Fruit fly (Drosophila melanogaster) whole organism, embryonic: Measurements from ENCODE around the gene CG31365.
A peak's percentile ranks its signal among the peaks of the same experiment; 100 is the strongest.

Experiments used
- BtbVII ChIP-seq: fragments of 200-800 bp; sonication (Bioruptor generic); optimal IDR thresholded peaks from 3 replicates; lab custom pipeline; 2017; ENCODE audit warnings: missing biosample characterization, mild to moderate bottlenecking, missing genetic modification characterization
- CG10366 ChIP-seq: fragments of 200-800 bp; sonication (Bioruptor generic); IDR thresholded peaks from 2 replicates; pipeline ENCODE4 v1.3.6; 2022; ENCODE audit warnings: missing biosample characterization, missing genetic modification characterization
- CG10543 ChIP-seq: fragments of 200-800 bp; sonication (Bioruptor generic); optimal IDR thresholded peaks from 3 replicates; lab custom pipeline; 2017; ENCODE audit warnings: missing biosample characterization, mild to moderate bottlenecking, missing genetic modification characterization, moderate library complexity
- CG10959 ChIP-seq: fragments of 200-800 bp; sonication (Bioruptor generic); IDR thresholded peaks from 2 replicates; pipeline ENCODE4 v1.3.6; 2022; ENCODE audit warnings: missing biosample characterization, missing genetic modification characterization
- CG1529 ChIP-seq: fragments of 200-800 bp; sonication (Bioruptor generic); optimal IDR thresholded peaks from 3 replicates; lab custom pipeline; 2018; ENCODE audit warnings: missing biosample characterization, missing genetic modification characterization
- CG17385 ChIP-seq: fragments of 200-800 bp; sonication (Bioruptor generic); optimal IDR thresholded peaks from 3 replicates; lab custom pipeline; 2018; ENCODE audit warnings: missing biosample characterization, mild to moderate bottlenecking, missing genetic modification characterization
- CG2199 ChIP-seq: fragments of 200-800 bp; sonication (Bioruptor generic); IDR thresholded peaks from 3 replicates; pipeline ENCODE4 v1.3.6; 2022; ENCODE audit warnings: missing biosample characterization, missing genetic modification characterization
- CG2712 ChIP-seq: fragments of 200-800 bp; optimal IDR thresholded peaks from 3 replicates; lab custom pipeline; 2019; ENCODE audit warnings: missing biosample characterization, mild to moderate bottlenecking, missing genetic modification characterization, moderate library complexity
- CG3163 ChIP-seq: fragments of 200-800 bp; sonication (Bioruptor generic); optimal IDR thresholded peaks from 3 replicates; lab custom pipeline; 2016; ENCODE audit warnings: missing biosample characterization, missing genetic modification characterization
- CG34376 ChIP-seq: fragments of 200-800 bp; sonication (Bioruptor generic); optimal IDR thresholded peaks from 2 replicates; lab custom pipeline; 2018; ENCODE audit warnings: missing biosample characterization, mild to moderate bottlenecking, missing genetic modification characterization
- CG43689 ChIP-seq: fragments of 200-800 bp; sonication (Bioruptor generic); IDR thresholded peaks from 2 replicates; pipeline ENCODE4 v1.3.6; 2022; ENCODE audit warnings: missing biosample characterization, missing genetic modification characterization
- CG4617 ChIP-seq: fragments of 200-800 bp; sonication (Bioruptor generic); optimal IDR thresholded peaks from 3 replicates; lab custom pipeline; 2016; ENCODE audit warnings: missing biosample characterization, missing genetic modification characterization, borderline replicate concordance
- CG6175 ChIP-seq: fragments of 200-800 bp; sonication (Bioruptor generic); IDR thresholded peaks from 3 replicates; pipeline ENCODE4 v1.3.6; 2022; ENCODE audit warnings: missing biosample characterization, missing genetic modification characterization
- CG6791 ChIP-seq: fragments of 200-800 bp; sonication (Bioruptor generic); IDR thresholded peaks from 3 replicates; pipeline ENCODE4 v1.3.6; 2022; ENCODE audit warnings: missing biosample characterization, missing genetic modification characterization; ENCODE audit not compliant: partially characterized antibody
- CG7745 ChIP-seq: fragments of 200-800 bp; sonication (Bioruptor generic); optimal IDR thresholded peaks from 2 replicates; lab custom pipeline; 2018; ENCODE audit warnings: missing biosample characterization, mild to moderate bottlenecking, missing genetic modification characterization, moderate library complexity
- D19B ChIP-seq: fragments of 200-800 bp; sonication (Bioruptor generic); optimal IDR thresholded peaks from 2 replicates; lab custom pipeline; 2017; ENCODE audit warnings: missing biosample characterization, mild to moderate bottlenecking, missing genetic modification characterization
- Dll ChIP-seq: fragments of 200-800 bp; sonication (Bioruptor generic); IDR thresholded peaks from 4 replicates; pipeline ENCODE4 v1.3.6; 2022; ENCODE audit warnings: missing biosample characterization, missing genetic modification characterization; ENCODE audit not compliant: partially characterized antibody
- Elba2 ChIP-seq: fragments of 200-800 bp; sonication (Bioruptor generic); optimal IDR thresholded peaks from 3 replicates; lab custom pipeline; 2016; ENCODE audit warnings: missing biosample characterization, missing genetic modification characterization
- Ets65A ChIP-seq: fragments of 200-800 bp; sonication (Bioruptor generic); peaks from one replicate; lab custom pipeline; 2016; ENCODE audit warnings: missing biosample characterization, missing genetic modification characterization
- Fer1 ChIP-seq: fragments of 200-800 bp; sonication (Bioruptor generic); optimal IDR thresholded peaks from 2 replicates; lab custom pipeline; 2017; ENCODE audit warnings: missing biosample characterization, mild to moderate bottlenecking, missing genetic modification characterization
- Gug ChIP-seq: fragments of 200-800 bp; sonication (Bioruptor generic); IDR thresholded peaks from 4 replicates; pipeline ENCODE4 v1.3.6; 2022; ENCODE audit warnings: missing biosample characterization, missing genetic modification characterization
- HmgZ ChIP-seq: fragments of 200-800 bp; sonication (Bioruptor generic); optimal IDR thresholded peaks from 2 replicates; lab custom pipeline; 2018; ENCODE audit warnings: missing biosample characterization, mild to moderate bottlenecking, missing genetic modification characterization
- Hsf ChIP-seq: fragments of 200-800 bp; sonication (Bioruptor generic); optimal IDR thresholded peaks from 3 replicates; lab custom pipeline; 2016; ENCODE audit warnings: missing biosample characterization, missing genetic modification characterization
- Nf-YC ChIP-seq: fragments of 200-800 bp; optimal IDR thresholded peaks from 3 replicates; lab custom pipeline; 2019; ENCODE audit warnings: missing biosample characterization, mild to moderate bottlenecking, missing genetic modification characterization, moderate library complexity
- Side ChIP-seq: fragments of 200-800 bp; sonication (Bioruptor generic); optimal IDR thresholded peaks from 2 replicates; lab custom pipeline; 2016; ENCODE audit warnings: missing biosample characterization, missing genetic modification characterization
- Sox102F ChIP-seq: fragments of 200-800 bp; sonication (Bioruptor generic); optimal IDR thresholded peaks from 2 replicates; lab custom pipeline; 2018; ENCODE audit warnings: missing biosample characterization, mild to moderate bottlenecking, missing genetic modification characterization, moderate library complexity
- bbx ChIP-seq: fragments of 200-800 bp; sonication (Bioruptor generic); IDR thresholded peaks from 2 replicates; pipeline ENCODE4 v1.3.6; 2022; ENCODE audit warnings: missing biosample characterization, missing genetic modification characterization; ENCODE audit not compliant: partially characterized antibody
- cg ChIP-seq: fragments of 200-800 bp; sonication (Bioruptor generic); optimal IDR thresholded peaks from 3 replicates; lab custom pipeline; 2019; ENCODE audit warnings: missing biosample characterization, mild to moderate bottlenecking, missing genetic modification characterization, moderate library complexity
- corto ChIP-seq: fragments of 200-800 bp; sonication (Bioruptor generic); optimal IDR thresholded peaks from 2 replicates; lab custom pipeline; 2016; ENCODE audit warnings: missing biosample characterization, mild to moderate bottlenecking, missing genetic modification characterization, moderate library complexity
- crc ChIP-seq: fragments of 200-800 bp; sonication (Bioruptor generic); optimal IDR thresholded peaks from 2 replicates; lab custom pipeline; 2016; ENCODE audit warnings: missing biosample characterization, missing genetic modification characterization
- cwo ChIP-seq: fragments of 200-800 bp; sonication (Bioruptor generic); optimal IDR thresholded peaks from 3 replicates; lab custom pipeline; 2017; ENCODE audit warnings: missing biosample characterization, missing genetic modification characterization, mild to moderate bottlenecking, moderate library complexity, missing genetic modification reagents
- ftz-f1 ChIP-seq: fragments of 200-800 bp; sonication (Bioruptor generic); optimal IDR thresholded peaks from 2 replicates; lab custom pipeline; 2016; ENCODE audit warnings: missing biosample characterization, missing genetic modification characterization
- grn ChIP-seq: fragments of 200-800 bp; sonication (Bioruptor generic); optimal IDR thresholded peaks from 3 replicates; lab custom pipeline; 2017; ENCODE audit warnings: missing biosample characterization, missing genetic modification characterization
- her ChIP-seq: fragments of 200-800 bp; sonication (Bioruptor generic); optimal IDR thresholded peaks from 2 replicates; lab custom pipeline; 2016; ENCODE audit warnings: missing biosample characterization, missing genetic modification characterization
- hth ChIP-seq: fragments of >200 bp; optimal IDR thresholded peaks from 2 replicates; lab custom pipeline; 2017; ENCODE audit warnings: inconsistent platforms
- ind ChIP-seq: fragments of 200-800 bp; sonication (Bioruptor generic); optimal IDR thresholded peaks from 3 replicates; lab custom pipeline; 2016; ENCODE audit warnings: missing biosample characterization, missing genetic modification characterization
- kah ChIP-seq: fragments of 200-800 bp; sonication (Bioruptor generic); optimal IDR thresholded peaks from 2 replicates; lab custom pipeline; 2018; ENCODE audit warnings: missing biosample characterization, mild to moderate bottlenecking, missing genetic modification characterization
- kni ChIP-seq: fragments of 200-800 bp; sonication (Bioruptor generic); optimal IDR thresholded peaks from 3 replicates; lab custom pipeline; 2017; ENCODE audit warnings: mild to moderate bottlenecking, missing biosample characterization, missing genetic modification reagents, missing genetic modification characterization
- luna ChIP-seq: fragments of 200-800 bp; sonication (Bioruptor generic); optimal IDR thresholded peaks from 2 replicates; lab custom pipeline; 2016; ENCODE audit warnings: missing biosample characterization, missing genetic modification characterization
- mirr ChIP-seq: fragments of 200-800 bp; sonication (Bioruptor generic); optimal IDR thresholded peaks from 3 replicates; lab custom pipeline; 2018; ENCODE audit warnings: missing biosample characterization, mild to moderate bottlenecking, missing genetic modification characterization
- nerfin-1 ChIP-seq: fragments of 200-800 bp; sonication (Bioruptor generic); optimal IDR thresholded peaks from 3 replicates; lab custom pipeline; 2019; ENCODE audit warnings: missing biosample characterization, mild to moderate bottlenecking, missing genetic modification characterization, moderate library complexity
- pho ChIP-seq: fragments of 200-800 bp; sonication (Bioruptor generic); optimal IDR thresholded peaks from 2 replicates; lab custom pipeline; 2016; ENCODE audit warnings: missing biosample characterization, missing genetic modification characterization
- pzg ChIP-seq: fragments of 200-800 bp; sonication (Bioruptor generic); optimal IDR thresholded peaks from 3 replicates; lab custom pipeline; 2018; ENCODE audit warnings: missing biosample characterization, mild to moderate bottlenecking, missing genetic modification characterization, moderate library complexity
- sd ChIP-seq: fragments of 200-800 bp; sonication (Bioruptor generic); optimal IDR thresholded peaks from 3 replicates; lab custom pipeline; 2018; ENCODE audit warnings: missing biosample characterization, mild to moderate bottlenecking, missing genetic modification characterization, moderate library complexity
- seq ChIP-seq: fragments of 200-800 bp; sonication (Bioruptor generic); IDR thresholded peaks from 2 replicates; pipeline ENCODE4 v1.3.6; 2022; ENCODE audit warnings: missing biosample characterization, missing genetic modification characterization
- sug ChIP-seq: fragments of 200-800 bp; optimal IDR thresholded peaks from 2 replicates; lab custom pipeline; 2019; ENCODE audit warnings: missing biosample characterization, mild to moderate bottlenecking, missing genetic modification characterization, moderate library complexity
- tx ChIP-seq: fragments of 200-800 bp; sonication (Bioruptor generic); optimal IDR thresholded peaks from 2 replicates; lab custom pipeline; 2016; ENCODE audit warnings: missing biosample characterization, missing genetic modification characterization
- usp ChIP-seq: fragments of >200 bp; optimal IDR thresholded peaks from 2 replicates; lab custom pipeline; 2017; ENCODE audit warnings: missing biosample characterization, missing genetic modification characterization
- wor ChIP-seq: fragments of 200-800 bp; sonication (Bioruptor generic); IDR thresholded peaks from 2 replicates; pipeline ENCODE4 v1.3.6; 2022; ENCODE audit warnings: missing biosample characterization, missing genetic modification characterization
- z ChIP-seq: fragments of 200-800 bp; sonication (Bioruptor generic); IDR thresholded peaks from 3 replicates; pipeline ENCODE4 v1.3.6; 2022; ENCODE audit warnings: missing biosample characterization, missing genetic modification characterization

Gene CG31365

DNA sequence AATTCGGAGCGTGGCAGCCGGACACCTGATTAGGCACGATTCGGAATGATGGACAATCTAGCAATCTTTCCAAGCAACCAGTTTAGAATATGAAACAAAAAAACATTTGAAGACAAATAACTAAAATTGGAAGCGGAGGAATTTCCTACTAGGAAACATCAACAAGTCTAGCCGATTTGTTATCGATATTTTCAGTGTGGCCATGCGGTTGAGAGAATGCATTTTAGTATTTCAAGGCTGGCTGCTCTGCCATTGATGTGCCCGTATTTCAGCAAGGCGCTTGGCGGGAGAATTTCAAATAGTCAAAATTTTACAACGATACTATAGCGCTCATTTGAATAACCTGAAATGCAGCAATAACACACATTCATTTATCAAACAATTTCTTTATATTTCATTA lies 1.6 kb upstream of the CG31365 start, which contains the start of gene CG31457 (continued):
- TF ChIP-seq Ets65A (GFP tag; lab: Kevin White, UChicago) (peak; percentile 55), nerfin-1 (tag; lab: Kevin White, UChicago) (peak; percentile 91), CG6175 (GFP tag; lab: Robert Waterston, UW) (no peak), CG6791 (GFP tag; lab: Robert Waterston, UW) (peak; percentile 69; the same call in 2 of the 3 replicates), pzg (GFP tag; lab: Kevin White, UChicago) (peak; percentile 95), CG4617 (GFP tag; lab: Kevin White, UChicago) (peak; percentile 75)

DNA sequence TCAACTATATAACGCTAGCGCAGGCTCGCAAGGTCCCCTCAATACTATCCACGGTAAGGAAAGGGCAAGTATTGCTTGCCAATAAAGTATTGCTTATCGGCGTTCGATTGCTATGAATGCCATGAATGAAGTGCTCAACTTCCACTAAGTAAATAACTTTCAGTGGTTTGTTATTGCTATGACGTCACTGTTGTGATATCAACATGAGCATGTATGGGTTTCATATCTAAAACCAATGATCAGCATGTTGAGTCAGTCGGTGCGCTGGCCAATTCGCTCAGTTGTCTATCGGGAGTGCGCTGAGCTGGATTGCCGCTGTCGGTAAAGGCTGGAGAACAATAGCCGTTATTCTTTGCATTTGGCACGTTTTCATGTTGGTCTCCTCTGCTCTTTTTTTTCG lies 5.3 kb downstream of the CG31365 start:
- no peak for TF ChIP-seq Elba2 (GFP tag; lab: Kevin White, UChicago)
- no peak for TF ChIP-seq HmgZ (tag; lab: Kevin White, UChicago)
- no peak for TF ChIP-seq CG3163 (GFP tag; lab: Kevin White, UChicago)
- no peak for TF ChIP-seq corto (GFP tag; lab: Kevin White, UChicago)
- peak; percentile 54 for TF ChIP-seq Nf-YC
- no peak for TF ChIP-seq Gug (GFP tag; lab: Robert Waterston, UW)
- no peak for TF ChIP-seq CG43689
- TF ChIP-seq hth (lab: Kevin White, UChicago), result no peak
- no peak for TF ChIP-seq her (GFP tag; lab: Kevin White, UChicago)
- no peak for TF ChIP-seq Dll (GFP tag; lab: Robert Waterston, UW)
- TF ChIP-seq CG1529 (GFP tag; lab: Kevin White, UChicago), result no peak
- TF ChIP-seq seq, result no peak
- TF ChIP-seq Sox102F (GFP tag; lab: Kevin White, UChicago), result no peak
- TF ChIP-seq luna, result no peak
- TF ChIP-seq sd (tag; lab: Kevin White, UChicago), result peak; percentile 32
- TF ChIP-seq ind (GFP tag; lab: Kevin White, UChicago), result no peak
- TF ChIP-seq ftz-f1, result no peak
- no peak for TF ChIP-seq tx
- peak; percentile 1 for TF ChIP-seq Fer1 (GFP tag; lab: Kevin White, UChicago)
- no peak for TF ChIP-seq CG2199 (GFP tag; lab: Robert Waterston, UW)
- no peak for TF ChIP-seq CG2712 (tag; lab: Kevin White, UChicago)
- peak; percentile 47 for TF ChIP-seq cwo (GFP tag; lab: Kevin White, UChicago)
- no peak for TF ChIP-seq crc (GFP tag; lab: Kevin White, UChicago)
- TF ChIP-seq cg (GFP tag; lab: Kevin White, UChicago), result peak; percentile 20
- no peak for TF ChIP-seq usp (GFP tag; lab: Kevin White, UChicago)
- 0 out of 3 replicates have a peak, but pooled peaks have one; percentile 42 for TF ChIP-seq z (GFP tag; lab: Robert Waterston, UW)
- TF ChIP-seq CG7745, result no peak
- no peak for TF ChIP-seq kni (GFP tag; lab: Kevin White, UChicago)
- TF ChIP-seq CG34376, result peak; percentile 76
- no peak for TF ChIP-seq CG10366 (GFP tag; lab: Robert Waterston, UW)
- TF ChIP-seq kah, result no peak
- TF ChIP-seq Side (GFP tag; lab: Kevin White, UChicago), result no peak
- TF ChIP-seq CG10959 (GFP tag; lab: Robert Waterston, UW), result no peak
- TF ChIP-seq sug (tag; lab: Kevin White, UChicago), result peak; percentile 43
- TF ChIP-seq mirr (GFP tag; lab: Kevin White, UChicago), result peak; percentile 77
- no peak for TF ChIP-seq wor (GFP tag; lab: Robert Waterston, UW)
- no peak for TF ChIP-seq pho (GFP tag; lab: Kevin White, UChicago)
- TF ChIP-seq CG10543, result peak; percentile 18
- TF ChIP-seq grn (GFP tag; lab: Kevin White, UChicago), result peak; percentile 64
- no peak for TF ChIP-seq D19B (GFP tag; lab: Kevin White, UChicago)
- no peak for TF ChIP-seq Hsf (GFP tag; lab: Kevin White, UChicago)
- no peak for TF ChIP-seq bbx (GFP tag; lab: Robert Waterston, UW)
- TF ChIP-seq CG17385 (GFP tag; lab: Kevin White, UChicago), result no peak
- TF ChIP-seq BtbVII, result peak; percentile 95
